Worm (Caenorhabditis elegans) whole organism, L2 larva: ENCODE measurements around the gene unc-31.

ENCODE experiments used
- F13H6.1 ChIP-seq: sonication (generic microtip); optimal IDR thresholded peaks from 2 replicates; lab custom pipeline; 2016; ENCODE audit warnings: missing genetic modification characterization, missing compliant biosample characterization
- R02D3.7 ChIP-seq: fragments of 150-350 bp; optimal IDR thresholded peaks from 2 replicates; lab custom pipeline; 2014; ENCODE audit warnings: missing biosample characterization, missing genetic modification characterization
- Y55F3AM.14 ChIP-seq: fragments of 200-800 bp; sonication (Bioruptor generic); optimal IDR thresholded peaks from 2 replicates; lab custom pipeline; 2018; ENCODE audit warnings: mild to moderate bottlenecking, missing genetic modification characterization, missing compliant biosample characterization
- alr-1 ChIP-seq: fragments of 150-350 bp; optimal IDR thresholded peaks from 2 replicates; lab custom pipeline; 2014; ENCODE audit warnings: missing biosample characterization, missing genetic modification characterization
- aly-2 ChIP-seq: fragments of 150-350 bp; optimal IDR thresholded peaks from 2 replicates; lab custom pipeline; 2014; ENCODE audit warnings: missing biosample characterization, missing genetic modification characterization
- blmp-1 ChIP-seq: sonication (generic microtip); optimal IDR thresholded peaks from 2 replicates; lab custom pipeline; 2017; ENCODE audit warnings: missing genetic modification characterization, mild to moderate bottlenecking, missing compliant biosample characterization, antibody characterized with exemption, moderate library complexity; ENCODE audit not compliant: insufficient read depth
- ceh-16 ChIP-seq: fragments of 150-350 bp; optimal IDR thresholded peaks from 2 replicates; lab custom pipeline; 2014; ENCODE audit warnings: missing biosample characterization, missing genetic modification characterization
- ceh-82 ChIP-seq: fragments of 150-350 bp; optimal IDR thresholded peaks from 2 replicates; lab custom pipeline; 2014; ENCODE audit warnings: missing biosample characterization, missing genetic modification characterization
- crh-2 ChIP-seq: sonication (generic microtip); optimal IDR thresholded peaks from 2 replicates; lab custom pipeline; 2017; ENCODE audit warnings: missing biosample characterization, missing genetic modification characterization
- dmd-4 ChIP-seq: sonication (generic microtip); optimal IDR thresholded peaks from 2 replicates; lab custom pipeline; 2017; ENCODE audit warnings: missing biosample characterization, missing genetic modification characterization
- egl-27 ChIP-seq: sonication (generic microtip); optimal IDR thresholded peaks from 3 replicates; lab custom pipeline; 2017; ENCODE audit warnings: missing biosample characterization, missing genetic modification reagents, missing genetic modification characterization
- elt-1 ChIP-seq: fragments of 150-350 bp; optimal IDR thresholded peaks from 2 replicates; lab custom pipeline; 2014; ENCODE audit warnings: missing biosample characterization, missing genetic modification characterization
- elt-3 ChIP-seq: sonication (generic microtip); optimal IDR thresholded peaks from 2 replicates; lab custom pipeline; 2017; ENCODE audit warnings: missing biosample characterization, missing genetic modification characterization
- fos-1 ChIP-seq: fragments of 150-350 bp; optimal IDR thresholded peaks from 2 replicates; lab custom pipeline; 2014; ENCODE audit warnings: missing biosample characterization, missing genetic modification characterization
- gmeb-1 ChIP-seq: fragments of 150-350 bp; optimal IDR thresholded peaks from 2 replicates; lab custom pipeline; 2014; ENCODE audit warnings: missing biosample characterization, missing genetic modification characterization
- lin-11 ChIP-seq: fragments of 150-350 bp; sonication (generic microtip); optimal IDR thresholded peaks from 2 replicates; lab custom pipeline; 2014; ENCODE audit warnings: missing biosample characterization, missing genetic modification characterization, inconsistent platforms, mixed read lengths
- lin-13 ChIP-seq: fragments of 150-350 bp; optimal IDR thresholded peaks from 2 replicates; lab custom pipeline; 2014; ENCODE audit warnings: missing biosample characterization, missing genetic modification reagents, missing genetic modification characterization
- lin-39 ChIP-seq: fragments of 150-350 bp; optimal IDR thresholded peaks from 2 replicates; lab custom pipeline; 2014; ENCODE audit warnings: missing biosample characterization, missing genetic modification reagents, missing genetic modification characterization
- lsy-2 ChIP-seq, 2 experiments: fragments of 150-350 bp in 1 of 2; sonication (generic microtip) in 1 of 2; optimal IDR thresholded peaks; 2 replicates each; lab custom pipeline; 2014 to 2017; ENCODE audit warnings: missing biosample characterization in 2 of 2, missing genetic modification characterization in 2 of 2
- mab-5 ChIP-seq: fragments of 150-350 bp; optimal IDR thresholded peaks from 2 replicates; lab custom pipeline; 2014; ENCODE audit warnings: missing biosample characterization, missing genetic modification characterization
- mdl-1 ChIP-seq, 2 experiments: fragments of 150-350 bp in 1 of 2; sonication (generic microtip) in 1 of 2; optimal IDR thresholded peaks; 2 replicates each; lab custom pipeline; 2017; ENCODE audit warnings: missing biosample characterization in 2 of 2, missing genetic modification characterization in 2 of 2
- nhr-10 ChIP-seq: sonication (generic microtip); optimal IDR thresholded peaks from 2 replicates; lab custom pipeline; 2017; ENCODE audit warnings: missing biosample characterization, missing genetic modification characterization
- nhr-11 ChIP-seq: fragments of 150-350 bp; optimal IDR thresholded peaks from 2 replicates; lab custom pipeline; 2014; ENCODE audit warnings: missing biosample characterization, missing genetic modification characterization
- nhr-12 ChIP-seq: fragments of 150-350 bp; optimal IDR thresholded peaks from 2 replicates; lab custom pipeline; 2014; ENCODE audit warnings: missing biosample characterization, missing genetic modification characterization
- nhr-129 ChIP-seq: fragments of 150-350 bp; optimal IDR thresholded peaks from 2 replicates; lab custom pipeline; 2014; ENCODE audit warnings: missing biosample characterization, missing genetic modification characterization
- nhr-23 ChIP-seq: fragments of 150-350 bp; optimal IDR thresholded peaks from 2 replicates; lab custom pipeline; 2014; ENCODE audit warnings: missing biosample characterization, missing genetic modification reagents, missing genetic modification characterization
- nhr-237 ChIP-seq: fragments of 150-350 bp; optimal IDR thresholded peaks from 2 replicates; lab custom pipeline; 2014; ENCODE audit warnings: missing biosample characterization, missing genetic modification characterization
- nhr-6 ChIP-seq: fragments of 150-350 bp; optimal IDR thresholded peaks from 2 replicates; lab custom pipeline; 2014; ENCODE audit warnings: missing biosample characterization, missing genetic modification characterization
- nhr-77 ChIP-seq: fragments of 150-350 bp; optimal IDR thresholded peaks from 2 replicates; lab custom pipeline; 2014; ENCODE audit warnings: missing biosample characterization, missing genetic modification characterization
- peb-1 ChIP-seq: fragments of 150-350 bp; optimal IDR thresholded peaks from 2 replicates; lab custom pipeline; 2014; ENCODE audit warnings: missing biosample characterization, missing genetic modification characterization
- sem-4 ChIP-seq: fragments of 150-350 bp; optimal IDR thresholded peaks from 2 replicates; lab custom pipeline; 2014; ENCODE audit warnings: missing biosample characterization, missing genetic modification reagents, missing genetic modification characterization
- skn-1 ChIP-seq: sonication (generic microtip); optimal IDR thresholded peaks from 2 replicates; lab custom pipeline; 2017; ENCODE audit warnings: missing biosample characterization, missing genetic modification characterization
- sma-3 ChIP-seq: sonication (generic microtip); optimal IDR thresholded peaks from 2 replicates; lab custom pipeline; 2016; ENCODE audit warnings: missing genetic modification reagents, missing genetic modification characterization, missing compliant biosample characterization
- sma-9 ChIP-seq, 2 experiments: fragments of 150-350 bp in 1 of 2; sonication (generic microtip) in 1 of 2; optimal IDR thresholded peaks; 2 replicates each; lab custom pipeline; 2014 to 2016; ENCODE audit warnings: missing genetic modification characterization in 2 of 2, mild to moderate bottlenecking in 1 of 2, missing biosample characterization in 1 of 2, missing compliant biosample characterization in 1 of 2, missing genetic modification reagents in 1 of 2, moderate library complexity in 1 of 2
- unc-39 ChIP-seq: fragments of 150-350 bp; optimal IDR thresholded peaks from 2 replicates; lab custom pipeline; 2014; ENCODE audit warnings: missing biosample characterization, missing genetic modification characterization
- unc-55 ChIP-seq: fragments of 150-350 bp; sonication (generic microtip); optimal IDR thresholded peaks from 3 replicates; lab custom pipeline; 2014; ENCODE audit warnings: missing biosample characterization, missing genetic modification reagents, missing genetic modification characterization
- unc-62 ChIP-seq: fragments of 150-350 bp; optimal IDR thresholded peaks from 2 replicates; lab custom pipeline; 2014; ENCODE audit warnings: missing biosample characterization, missing genetic modification reagents, missing genetic modification characterization
- zag-1 ChIP-seq: fragments of 150-350 bp; optimal IDR thresholded peaks from 2 replicates; lab custom pipeline; 2014; ENCODE audit warnings: missing biosample characterization, missing genetic modification characterization
- ztf-1 ChIP-seq: fragments of 200-800 bp; sonication (Bioruptor generic); conservative IDR thresholded peaks from 2 replicates; pipeline ENCODE4 v1.3.6; 2022; ENCODE audit warnings: missing genetic modification characterization, missing compliant biosample characterization
- ztf-11 ChIP-seq: sonication (generic microtip); optimal IDR thresholded peaks from 2 replicates; lab custom pipeline; 2017; ENCODE audit warnings: missing biosample characterization, missing genetic modification characterization
- ztf-4 ChIP-seq: fragments of 150-350 bp; optimal IDR thresholded peaks from 2 replicates; lab custom pipeline; 2014; ENCODE audit warnings: missing biosample characterization, missing genetic modification characterization

Gene unc-31

ce11 chrIV:12754170-12754569 lies 19.5 kb upstream of the unc-31 start:
- TF ChIP-seq F13H6.1 (tag; lab: Kevin White, UChicago), result no peak
- no peak for TF ChIP-seq nhr-129 (tag; lab: Kevin White, UChicago)
- no peak for TF ChIP-seq ceh-82
- TF ChIP-seq mdl-1 (tag; optimal IDR thresholded peaks at IDR 0.05; lab: Kevin White, UChicago), result no peak
- TF ChIP-seq unc-39, result no peak

ce11 chrIV:12755641-12756040 lies 18.0 kb upstream of the unc-31 start:
- TF ChIP-seq unc-62 (GFP tag; lab: Kevin White, UChicago) (no peak), dmd-4 (tag; lab: Kevin White, UChicago) (no peak), unc-39 (no peak)

DNA sequence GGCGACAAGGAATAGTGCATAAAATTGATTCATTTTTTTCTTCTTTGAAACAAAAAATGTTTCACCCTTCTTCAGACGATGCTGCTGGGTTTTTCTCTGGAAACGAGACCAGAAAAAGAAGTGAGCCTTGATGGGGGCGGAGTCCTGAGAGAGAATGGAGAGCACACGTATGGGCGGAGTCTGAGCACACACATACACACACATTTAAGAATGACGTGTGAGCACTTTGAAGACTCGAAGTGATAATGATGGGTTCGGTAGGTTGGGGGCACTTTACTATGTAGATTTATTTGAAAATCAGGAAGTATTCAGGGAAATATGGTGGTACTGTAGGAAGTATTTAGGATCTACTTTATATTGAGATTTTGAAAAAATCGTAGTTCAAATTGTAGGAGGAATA lies 16.2 kb upstream of the unc-31 start, which contains the start of gene flp-9:
Gene flp-9, minus strand, starts transcription at position 101 of the 400 bp plus-strand sequence.
- no peak for TF ChIP-seq sma-9 (GFP tag; optimal IDR thresholded peaks at IDR 0.05; lab: Kevin White, UChicago)
- TF ChIP-seq sma-9 (tag; optimal IDR thresholded peaks at IDR 0.05; lab: Kevin White, UChicago), result no peak
- no peak for TF ChIP-seq alr-1
- TF ChIP-seq ztf-4 (tag; lab: Kevin White, UChicago), result no peak

- TF ChIP-seq lsy-2 (tag; optimal IDR thresholded peaks at IDR 0.05; lab: Kevin White, UChicago), result no peak
- TF ChIP-seq crh-2 (tag; lab: Kevin White, UChicago), result no peak
- TF ChIP-seq unc-39, result no peak
- TF ChIP-seq sma-9 (GFP tag; optimal IDR thresholded peaks at IDR 0.05; lab: Kevin White, UChicago), result no peak
- TF ChIP-seq sma-9 (tag; optimal IDR thresholded peaks at IDR 0.05; lab: Kevin White, UChicago), result no peak
- no peak for TF ChIP-seq nhr-6 (tag; lab: Kevin White, UChicago)
- no peak for TF ChIP-seq skn-1 (tag; lab: Kevin White, UChicago)
- TF ChIP-seq R02D3.7, result no peak
These were observed 10.9 kb upstream of the unc-31 start for ce11 chrIV:12762782-12763181.

ce11 chrIV:12765067-12765466 lies 8.6 kb upstream of the unc-31 start, which contains the start of gene ZK897.10:
Gene ZK897.10, plus strand, starts transcription at chrIV:12765351.
- TF ChIP-seq fos-1 (tag; lab: Kevin White, UChicago) (peak; percentile 34), skn-1 (tag; lab: Kevin White, UChicago) (no peak), mdl-1 (tag; optimal IDR thresholded peaks at IDR 0.05; lab: Kevin White, UChicago) (no peak)

DNA sequence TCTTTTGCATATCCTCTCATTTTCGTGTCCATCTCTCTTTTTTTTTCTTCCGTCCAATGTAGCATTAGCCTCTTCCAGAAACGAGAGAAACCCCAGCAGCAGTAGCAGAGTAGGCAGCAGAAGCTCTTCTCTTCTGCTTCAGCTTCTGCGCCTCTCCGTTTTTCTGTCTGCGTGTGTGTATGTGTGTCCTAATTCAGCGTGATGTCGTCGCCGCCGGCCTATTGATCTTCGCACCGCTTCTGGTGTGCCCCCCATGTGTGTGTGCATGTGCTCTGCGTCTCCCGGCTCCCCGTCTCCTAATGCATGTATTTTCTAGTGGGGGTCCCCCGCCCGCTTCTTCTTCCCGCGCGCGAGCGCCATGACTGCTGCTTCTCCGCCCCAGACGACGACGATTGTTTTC lies 2.3 kb upstream of the unc-31 start:
- no peak for TF ChIP-seq R02D3.7
- TF ChIP-seq zag-1 (tag; lab: Kevin White, UChicago), result peak; percentile 79
- no peak for TF ChIP-seq elt-1
- TF ChIP-seq aly-2 (tag; lab: Kevin White, UChicago), result no peak
- peak; percentile 16 for TF ChIP-seq crh-2 (tag; lab: Kevin White, UChicago)
- TF ChIP-seq elt-3, result no peak
- TF ChIP-seq Y55F3AM.14, result peak; percentile 58
- TF ChIP-seq blmp-1 (tag; lab: Kevin White, UChicago), result no peak
- TF ChIP-seq nhr-129 (tag; lab: Kevin White, UChicago), result peak; percentile 61
- TF ChIP-seq ztf-11 (tag; lab: Kevin White, UChicago), result no peak
- TF ChIP-seq skn-1 (tag; lab: Kevin White, UChicago), result no peak
- peak; percentile 82 for TF ChIP-seq unc-55 (GFP tag; lab: Kevin White, UChicago)
- no peak for TF ChIP-seq alr-1
- no peak for TF ChIP-seq nhr-11 (tag; lab: Kevin White, UChicago)
- TF ChIP-seq lin-39, result no peak
- no peak for TF ChIP-seq sem-4 (tag; lab: Kevin White, UChicago)
- TF ChIP-seq nhr-77, result no peak
- peak; percentile 64 for TF ChIP-seq lin-11 (tag; lab: Kevin White, UChicago)
- peak; percentile 28 for TF ChIP-seq egl-27 (tag; lab: Kevin White, UChicago)
- peak; percentile 5 for TF ChIP-seq ztf-4 (tag; lab: Kevin White, UChicago)
- TF ChIP-seq dmd-4 (tag; lab: Kevin White, UChicago), result no peak
- TF ChIP-seq mab-5 (tag; lab: Kevin White, UChicago), result no peak
- no peak for TF ChIP-seq peb-1 (tag; lab: Kevin White, UChicago)
- peak; percentile 62 for TF ChIP-seq sma-9 (GFP tag; optimal IDR thresholded peaks at IDR 0.05; lab: Kevin White, UChicago)
- no peak for TF ChIP-seq sma-9 (tag; optimal IDR thresholded peaks at IDR 0.05; lab: Kevin White, UChicago)
- no peak for TF ChIP-seq ceh-82
- TF ChIP-seq nhr-10, result no peak
- TF ChIP-seq lin-13 (GFP tag; lab: Kevin White, UChicago), result peak; percentile 54
- peak in 1 of 2 experiments; percentile 58 for TF ChIP-seq lsy-2 (tag; optimal IDR thresholded peaks at IDR 0.05; lab: Kevin White, UChicago)
- no peak for TF ChIP-seq ceh-16 (tag; lab: Kevin White, UChicago)
- no peak for TF ChIP-seq sma-3 (GFP tag; lab: Kevin White, UChicago)
- no peak for TF ChIP-seq nhr-237
- no peak for TF ChIP-seq nhr-23 (tag; lab: Kevin White, UChicago)
- TF ChIP-seq nhr-12, result no peak
- no peak for TF ChIP-seq gmeb-1 (tag; lab: Kevin White, UChicago)
- TF ChIP-seq ztf-1 (GFP tag; lab: Robert Waterston, UW), result no peak
- TF ChIP-seq nhr-6 (tag; lab: Kevin White, UChicago), result no peak
